Worm (Caenorhabditis elegans): Measurements from ENCODE around the gene ZC395.4.

ZC395.4 gene

ce11 chrIII:5268486-5268885 is 1.4 kb upstream of the ZC395.4 start (continued):
- TF ChIP-seq swsn-7 (tag; optimal IDR thresholded peaks at IDR 0.05) (no peak), lsy-2 (tag; optimal IDR thresholded peaks at IDR 0.05) (peak; percentile 8), fos-1 (tag; optimal IDR thresholded peaks at IDR 0.05) (no peak), nhr-28 (tag; optimal IDR thresholded peaks at IDR 0.05) (no peak), ztf-4 (tag; optimal IDR thresholded peaks at IDR 0.05) (no peak), nhr-84 (tag; optimal IDR thresholded peaks at IDR 0.05) (no peak), hlh-4 (tag; optimal IDR thresholded peaks at IDR 0.05) (no peak), nhr-77 (tag; optimal IDR thresholded peaks at IDR 0.05) (no peak), lin-13 (GFP tag; optimal IDR thresholded peaks at IDR 0.05) (no peak), mef-2 (tag; optimal IDR thresholded peaks at IDR 0.05) (no peak), hlh-17 (GFP tag; optimal IDR thresholded peaks at IDR 0.05; ENCODE audit: borderline replicate concordance) (no peak), lin-35 (GFP tag; optimal IDR thresholded peaks at IDR 0.05) (peak in 1 of 2 experiments; percentile 47), sup-37 (GFP tag; optimal IDR thresholded peaks at IDR 0.05) (no peak), elt-2 (tag; optimal IDR thresholded peaks at IDR 0.05) (peak; percentile 6)

ce11 chrIII:5273396-5273857 is 3.5 kb downstream of the ZC395.4 start, which contains the start of gene ztf-8:
ztf-8 (minus strand) TSS chrIII:5273471.
- TF ChIP-seq pax-3 (tag; optimal IDR thresholded peaks at IDR 0.05) (no peak), mdl-1 (tag; optimal IDR thresholded peaks at IDR 0.05) (no peak), grh-1 (GFP tag; IDR thresholded peaks at IDR 0.05) (no peak), snu-23 (GFP tag; optimal IDR thresholded peaks at IDR 0.05) (peak; percentile 24), nhr-90 (tag; optimal IDR thresholded peaks at IDR 0.05; ENCODE audit: poor library complexity) (peak; percentile 5), ceh-8 (GFP tag; optimal IDR thresholded peaks at IDR 0.05) (no peak), dsc-1 (tag; optimal IDR thresholded peaks at IDR 0.05) (peak; percentile 23), unc-30 (tag; optimal IDR thresholded peaks at IDR 0.05) (no peak), elt-3 (tag; optimal IDR thresholded peaks at IDR 0.05) (no peak), nhr-237 (tag; optimal IDR thresholded peaks at IDR 0.05) (no peak), nhr-20 (tag; optimal IDR thresholded peaks at IDR 0.05) (peak; percentile 7), nhr-19 (GFP tag; conservative IDR thresholded peaks at IDR 0.05) (0 out of 2 replicates have a peak, but pooled peaks have one; percentile 12), efl-1 (optimal IDR thresholded peaks at IDR 0.05) (no peak), efl-1 (GFP tag; optimal IDR thresholded peaks at IDR 0.05 in 1 of 2) (no peak), isw-1 (GFP tag; IDR thresholded peaks at IDR 0.05) (no peak), dpl-1 (GFP tag; optimal IDR thresholded peaks at IDR 0.05) (peak in 1 of 3 experiments; percentile 6), lsy-2 (tag; optimal IDR thresholded peaks at IDR 0.05) (no peak), tbx-2 (tag; optimal IDR thresholded peaks at IDR 0.05) (no peak), nhr-28 (tag; optimal IDR thresholded peaks at IDR 0.05) (no peak), lir-3 (tag; optimal IDR thresholded peaks at IDR 0.05; ENCODE audit: poor library complexity) (no peak), ama-1 (optimal IDR thresholded peaks at IDR 0.05) (peak; percentile 87), nhr-71 (tag; optimal IDR thresholded peaks at IDR 0.05) (peak; percentile 57), mep-1 (tag; optimal IDR thresholded peaks at IDR 0.05) (peak; percentile 40), ceh-90 (tag; optimal IDR thresholded peaks at IDR 0.05) (no peak), swsn-7 (tag; optimal IDR thresholded peaks at IDR 0.05) (peak; percentile 20), skn-1 (tag; optimal IDR thresholded peaks at IDR 0.05) (no peak), aly-2 (tag; optimal IDR thresholded peaks at IDR 0.05) (peak; percentile 51), sup-37 (GFP tag; optimal IDR thresholded peaks at IDR 0.05) (no peak), fkh-8 (tag; optimal IDR thresholded peaks at IDR 0.05) (no peak)

- TF ChIP-seq pag-3 (tag; optimal IDR thresholded peaks at IDR 0.05; ENCODE audit: borderline replicate concordance, insufficient read depth) (no peak), nhr-85 (tag) (peak; percentile 30), efl-1 (optimal IDR thresholded peaks at IDR 0.05) (no peak), efl-1 (GFP tag; optimal IDR thresholded peaks at IDR 0.05 in 1 of 2) (peak in 1 of 2 experiments; percentile 37)
Measured at ce11 chrIII:5274250-5274649, 4.3 kb downstream of the ZC395.4 start.
